Worm (Caenorhabditis elegans): ENCODE measurements around the gene C47D12.2.

C47D12.2 gene

ce11 chrII:11720819-11721218 is 44.7 kb downstream of the C47D12.2 start:
- TF ChIP-seq nhr-232 (tag; optimal IDR thresholded peaks at IDR 0.05) (no peak), F13H6.1 (tag; optimal IDR thresholded peaks at IDR 0.05) (no peak), nfya-1 (tag; optimal IDR thresholded peaks at IDR 0.05) (no peak), pax-1 (tag; optimal IDR thresholded peaks at IDR 0.05) (no peak), unc-3 (GFP tag; conservative IDR thresholded peaks at IDR 0.05) (no peak), unc-3 (tag; optimal IDR thresholded peaks at IDR 0.05) (no peak), sox-2 (GFP tag; IDR thresholded peaks at IDR 0.05) (no peak), ceh-18 (tag; optimal IDR thresholded peaks at IDR 0.05) (no peak), unc-86 (tag; optimal IDR thresholded peaks at IDR 0.05) (no peak), C38D4.7 (GFP tag; optimal IDR thresholded peaks at IDR 0.05) (no peak), ceh-30 (tag; optimal IDR thresholded peaks at IDR 0.05) (no peak), K02D7.2 (tag; optimal IDR thresholded peaks at IDR 0.05) (no peak), ahr-1 (tag; optimal IDR thresholded peaks at IDR 0.05) (no peak), pha-4 (tag; optimal IDR thresholded peaks at IDR 0.05) (no peak), lin-11 (tag; optimal IDR thresholded peaks at IDR 0.05) (no peak), ceh-45 (GFP tag; IDR thresholded peaks at IDR 0.05) (no peak), syd-9 (tag; optimal IDR thresholded peaks at IDR 0.05) (no peak), odd-2 (tag; optimal IDR thresholded peaks at IDR 0.05) (no peak), fkh-6 (tag; optimal IDR thresholded peaks at IDR 0.05) (no peak)

- TF ChIP-seq T23F11.4 (GFP tag; optimal IDR thresholded peaks at IDR 0.05): no peak
- no peak for TF ChIP-seq unc-86 (tag; optimal IDR thresholded peaks at IDR 0.05)
- TF ChIP-seq nhr-11 (tag; optimal IDR thresholded peaks at IDR 0.05): no peak
- TF ChIP-seq pha-4 (tag; optimal IDR thresholded peaks at IDR 0.05): no peak
- TF ChIP-seq che-1 (tag; optimal IDR thresholded peaks at IDR 0.05): no peak
- TF ChIP-seq ceh-19 (GFP tag; optimal IDR thresholded peaks at IDR 0.05): no peak
- no peak for TF ChIP-seq fkh-6 (tag; optimal IDR thresholded peaks at IDR 0.05)
- TF ChIP-seq hlh-30 (tag; optimal IDR thresholded peaks at IDR 0.05; ENCODE audit: insufficient read depth): no peak
- no peak for TF ChIP-seq ceh-24 (tag; optimal IDR thresholded peaks at IDR 0.05)
- TF ChIP-seq elt-2 (tag; optimal IDR thresholded peaks at IDR 0.05): no peak
- TF ChIP-seq gmeb-2 (tag; optimal IDR thresholded peaks at IDR 0.05): no peak
- no peak for TF ChIP-seq madf-2 (tag; optimal IDR thresholded peaks at IDR 0.05)
- TF ChIP-seq fkh-10 (GFP tag; optimal IDR thresholded peaks at IDR 0.05): no peak
- no peak for TF ChIP-seq Y22D7AL.16 (tag; optimal IDR thresholded peaks at IDR 0.05)
- TF ChIP-seq pax-1 (tag; optimal IDR thresholded peaks at IDR 0.05): no peak
These were observed 45.5 kb downstream of the C47D12.2 start for ce11 chrII:11721604-11722003.

- TF ChIP-seq che-1 (tag; optimal IDR thresholded peaks at IDR 0.05) (no peak), nhr-232 (tag; optimal IDR thresholded peaks at IDR 0.05) (no peak), fkh-10 (GFP tag; optimal IDR thresholded peaks at IDR 0.05) (no peak), madf-2 (tag; optimal IDR thresholded peaks at IDR 0.05) (no peak), lin-11 (tag; optimal IDR thresholded peaks at IDR 0.05) (no peak), tbx-7 (tag; optimal IDR thresholded peaks at IDR 0.05) (no peak), ahr-1 (tag; optimal IDR thresholded peaks at IDR 0.05) (no peak), elt-2 (tag; optimal IDR thresholded peaks at IDR 0.05) (no peak), K02D7.2 (tag; optimal IDR thresholded peaks at IDR 0.05) (no peak), ttx-3 (tag; optimal IDR thresholded peaks at IDR 0.05) (no peak), pha-4 (tag; optimal IDR thresholded peaks at IDR 0.05) (no peak)
These were observed 46.1 kb downstream of the C47D12.2 start for ce11 chrII:11722164-11722563.

ce11 chrII:11723904-11724303 is 47.8 kb downstream of the C47D12.2 start, which contains the start of gene ldh-1:
Gene ldh-1, plus strand, starts transcription at chrII:11724204.
- TF ChIP-seq K09A11.1 (tag; optimal IDR thresholded peaks at IDR 0.05; ENCODE audit: insufficient read depth) (no peak), ceh-45 (GFP tag; IDR thresholded peaks at IDR 0.05) (no peak), C08G9.2 (tag; optimal IDR thresholded peaks at IDR 0.05) (no peak), pag-3 (tag; optimal IDR thresholded peaks at IDR 0.05; ENCODE audit: borderline replicate concordance) (no peak), hlh-15 (tag; optimal IDR thresholded peaks at IDR 0.05) (no peak), odd-2 (tag; optimal IDR thresholded peaks at IDR 0.05) (no peak), pros-1 (tag; optimal IDR thresholded peaks at IDR 0.05) (no peak), dve-1 (tag; optimal IDR thresholded peaks at IDR 0.05) (no peak), unc-42 (tag; optimal IDR thresholded peaks at IDR 0.05) (no peak), sox-2 (GFP tag; IDR thresholded peaks at IDR 0.05) (no peak), fax-1 (tag; optimal IDR thresholded peaks at IDR 0.05) (no peak), ceh-2 (tag; optimal IDR thresholded peaks at IDR 0.05) (no peak), T23F11.4 (GFP tag; optimal IDR thresholded peaks at IDR 0.05) (no peak), pha-4 (tag; optimal IDR thresholded peaks at IDR 0.05) (no peak), che-1 (tag; optimal IDR thresholded peaks at IDR 0.05) (no peak), gmeb-2 (tag; optimal IDR thresholded peaks at IDR 0.05) (no peak), ahr-1 (tag; optimal IDR thresholded peaks at IDR 0.05) (no peak), pqm-1 (tag; optimal IDR thresholded peaks at IDR 0.05) (no peak)

Measured in whole organism, late embryonic.